Worm (Caenorhabditis elegans) whole organism, L1 larva: ENCODE results near the gene ptr-20.
A peak's percentile ranks its signal among the peaks of the same experiment; 100 is the strongest.

ENCODE experiments used
- C04F5.9 ChIP-seq: sonication (generic microtip); optimal IDR thresholded peaks from 2 replicates; lab custom pipeline; 2016; ENCODE audit warnings: missing genetic modification characterization, missing compliant biosample characterization
- Y116A8C.19 ChIP-seq: sonication (generic microtip); optimal IDR thresholded peaks from 2 replicates; lab custom pipeline; 2016; ENCODE audit warnings: missing compliant biosample characterization, missing genetic modification characterization, borderline replicate concordance
- ama-1 ChIP-seq: fragments of 150-350 bp; optimal IDR thresholded peaks from 2 replicates; lab custom pipeline; 2014
- blmp-1 ChIP-seq: fragments of 150-350 bp; optimal IDR thresholded peaks from 2 replicates; lab custom pipeline; 2014; ENCODE audit warnings: missing biosample characterization, missing genetic modification characterization
- ceh-63 ChIP-seq: fragments of 200-800 bp; sonication (Bioruptor generic); optimal IDR thresholded peaks from 2 replicates; lab custom pipeline; 2018; ENCODE audit warnings: mild to moderate bottlenecking, missing genetic modification characterization, missing compliant biosample characterization
- ceh-82 ChIP-seq, 3 experiments: fragments of 150-350 bp in 1 of 3; sonication (generic microtip) in 2 of 3; optimal IDR thresholded peaks; 2 replicates each; lab custom pipeline; 2014 to 2017; ENCODE audit warnings: missing biosample characterization in 3 of 3, missing genetic modification characterization in 3 of 3
- ceh-90 ChIP-seq: sonication (generic microtip); optimal IDR thresholded peaks from 2 replicates; lab custom pipeline; 2016; ENCODE audit warnings: missing genetic modification characterization, missing compliant biosample characterization
- dpl-1 ChIP-seq, 3 experiments: fragments of 150-350 bp in 2 of 3; sonication (generic microtip) in 1 of 3; optimal IDR thresholded peaks; 2 replicates each; lab custom pipeline; 2014 to 2017; ENCODE audit warnings: missing biosample characterization in 3 of 3, missing genetic modification characterization in 3 of 3, missing genetic modification reagents in 3 of 3
- efl-1 ChIP-seq, 4 experiments: fragments of 150-350 bp; optimal IDR thresholded peaks in 3 of 4; peaks in 1 of 4; 1 replicate in 1 of 4; 2 replicates in 3 of 4; lab custom pipeline; 2014; ENCODE audit warnings: missing biosample characterization in 2 of 4, missing genetic modification characterization in 2 of 4, missing genetic modification reagents in 2 of 4
- efl-3 ChIP-seq: fragments of 200-800 bp; sonication (Bioruptor generic); optimal IDR thresholded peaks from 2 replicates; lab custom pipeline; 2018; ENCODE audit warnings: mild to moderate bottlenecking, missing genetic modification characterization, missing compliant biosample characterization
- egl-27 ChIP-seq, 2 experiments: fragments of 150-350 bp in 1 of 2; sonication (generic microtip); optimal IDR thresholded peaks; 3 replicates each; lab custom pipeline; 2017 to 2018; ENCODE audit warnings: missing biosample characterization in 2 of 2, missing genetic modification characterization in 2 of 2, missing genetic modification reagents in 2 of 2
- elt-2 ChIP-seq: sonication (generic microtip); optimal IDR thresholded peaks from 2 replicates; lab custom pipeline; 2016; ENCODE audit warnings: missing genetic modification characterization, mild to moderate bottlenecking, inconsistent platforms, missing compliant biosample characterization, missing genetic modification reagents
- fkh-10 ChIP-seq: sonication (generic microtip); optimal IDR thresholded peaks from 2 replicates; lab custom pipeline; 2017; ENCODE audit warnings: missing biosample characterization, missing genetic modification reagents, missing genetic modification characterization
- fkh-4 ChIP-seq: sonication (generic microtip); optimal IDR thresholded peaks from 2 replicates; lab custom pipeline; 2016; ENCODE audit warnings: missing compliant biosample characterization, missing genetic modification characterization, borderline replicate concordance
- fkh-8 ChIP-seq: sonication (generic microtip); optimal IDR thresholded peaks from 2 replicates; lab custom pipeline; 2016; ENCODE audit warnings: mild to moderate bottlenecking, missing genetic modification characterization, missing compliant biosample characterization
- fos-1 ChIP-seq: fragments of 150-350 bp; optimal IDR thresholded peaks from 2 replicates; lab custom pipeline; 2014; ENCODE audit warnings: missing biosample characterization, missing genetic modification characterization
- grh-1 ChIP-seq: fragments of 200-800 bp; sonication (Bioruptor generic); IDR thresholded peaks from 2 replicates; pipeline ENCODE4 v1.3.6; 2022; ENCODE audit warnings: missing genetic modification reagents, missing genetic modification characterization, missing compliant biosample characterization
- hlh-17 ChIP-seq: fragments of 200-800 bp; sonication (Bioruptor generic); optimal IDR thresholded peaks from 2 replicates; lab custom pipeline; 2018; ENCODE audit warnings: missing genetic modification characterization, mild to moderate bottlenecking, missing compliant biosample characterization, moderate library complexity, borderline replicate concordance
- irx-1 ChIP-seq: sonication (generic microtip); optimal IDR thresholded peaks from 2 replicates; lab custom pipeline; 2016; ENCODE audit warnings: missing genetic modification characterization, missing compliant biosample characterization
- jun-1 ChIP-seq: fragments of 150-350 bp; optimal IDR thresholded peaks from 2 replicates; lab custom pipeline; 2014; ENCODE audit warnings: missing biosample characterization, missing genetic modification reagents, missing genetic modification characterization
- lin-14 ChIP-seq: fragments of 200-800 bp; sonication (Bioruptor generic); optimal IDR thresholded peaks from 2 replicates; lab custom pipeline; 2018; ENCODE audit warnings: mild to moderate bottlenecking, missing genetic modification characterization, moderate library complexity, missing compliant biosample characterization
- lin-35 ChIP-seq, 2 experiments: fragments of 150-350 bp; optimal IDR thresholded peaks; 2 replicates each; lab custom pipeline; 2014; ENCODE audit warnings: missing biosample characterization in 2 of 2, missing genetic modification characterization in 2 of 2, missing genetic modification reagents in 2 of 2
- lir-3 ChIP-seq: sonication (generic microtip); optimal IDR thresholded peaks from 2 replicates; lab custom pipeline; 2016; ENCODE audit warnings: mild to moderate bottlenecking, missing genetic modification characterization, moderate library complexity, missing compliant biosample characterization; ENCODE audit not compliant: poor library complexity
- lsy-2 ChIP-seq, 2 experiments: fragments of 150-350 bp; optimal IDR thresholded peaks; 2 replicates each; lab custom pipeline; 2014; ENCODE audit warnings: missing biosample characterization in 2 of 2, missing genetic modification characterization in 2 of 2
- mab-9 ChIP-seq: fragments of 200-800 bp; sonication (Bioruptor generic); IDR thresholded peaks from 2 replicates; pipeline ENCODE4 v1.3.6; 2022; ENCODE audit warnings: missing genetic modification reagents, missing genetic modification characterization, missing compliant biosample characterization
- mdl-1 ChIP-seq, 2 experiments: fragments of 150-350 bp; optimal IDR thresholded peaks; 2 replicates each; lab custom pipeline; 2014 to 2017; ENCODE audit warnings: missing biosample characterization in 2 of 2, missing genetic modification characterization in 2 of 2, inconsistent platforms in 1 of 2
- mef-2 ChIP-seq: fragments of 150-350 bp; optimal IDR thresholded peaks from 2 replicates; lab custom pipeline; 2014; ENCODE audit warnings: missing biosample characterization, missing genetic modification characterization
- mep-1 ChIP-seq: fragments of 150-350 bp; optimal IDR thresholded peaks from 2 replicates; lab custom pipeline; 2014; ENCODE audit warnings: missing biosample characterization, missing genetic modification characterization
- nhr-19 ChIP-seq: fragments of 200-800 bp; sonication (Bioruptor generic); conservative IDR thresholded peaks from 2 replicates; pipeline ENCODE4 v1.3.6; 2022; ENCODE audit warnings: missing genetic modification characterization, missing compliant biosample characterization
- nhr-20 ChIP-seq: sonication (generic microtip); optimal IDR thresholded peaks from 2 replicates; lab custom pipeline; 2016; ENCODE audit warnings: mild to moderate bottlenecking, missing genetic modification characterization, missing compliant biosample characterization
- nhr-85 ChIP-seq: sonication (generic microtip); peaks from one replicate; lab custom pipeline; 2016; ENCODE audit warnings: missing genetic modification characterization, inconsistent platforms, missing compliant biosample characterization
- pag-3 ChIP-seq: sonication (generic microtip); optimal IDR thresholded peaks from 2 replicates; lab custom pipeline; 2017; ENCODE audit warnings: missing genetic modification characterization, mild to moderate bottlenecking, missing compliant biosample characterization, antibody characterized with exemption, borderline replicate concordance; ENCODE audit not compliant: insufficient read depth
- pax-3 ChIP-seq: fragments of 200-800 bp; sonication (Bioruptor generic); optimal IDR thresholded peaks from 2 replicates; lab custom pipeline; 2018; ENCODE audit warnings: mild to moderate bottlenecking, missing genetic modification characterization, moderate library complexity, missing compliant biosample characterization
- rnt-1 ChIP-seq: sonication (generic microtip); optimal IDR thresholded peaks from 2 replicates; lab custom pipeline; 2016; ENCODE audit warnings: mild to moderate bottlenecking, missing genetic modification characterization, moderate library complexity, missing compliant biosample characterization
- snu-23 ChIP-seq: sonication (generic microtip); optimal IDR thresholded peaks from 2 replicates; lab custom pipeline; 2016; ENCODE audit warnings: missing genetic modification characterization, missing compliant biosample characterization
- sox-4 ChIP-seq: sonication (generic microtip); optimal IDR thresholded peaks from 2 replicates; lab custom pipeline; 2016; ENCODE audit warnings: missing genetic modification characterization, missing compliant biosample characterization
- tbx-2 ChIP-seq: sonication (generic microtip); optimal IDR thresholded peaks from 2 replicates; lab custom pipeline; 2016; ENCODE audit warnings: missing genetic modification characterization, missing compliant biosample characterization
- tlp-1 ChIP-seq: fragments of 150-350 bp; optimal IDR thresholded peaks from 2 replicates; lab custom pipeline; 2014; ENCODE audit warnings: missing biosample characterization, missing genetic modification characterization
- unc-130 ChIP-seq: fragments of 150-350 bp; optimal IDR thresholded peaks from 2 replicates; lab custom pipeline; 2017; ENCODE audit warnings: missing biosample characterization, missing genetic modification characterization, inconsistent platforms
- unc-62 ChIP-seq: fragments of 150-350 bp; optimal IDR thresholded peaks from 2 replicates; lab custom pipeline; 2014; ENCODE audit warnings: missing biosample characterization, missing genetic modification reagents, missing genetic modification characterization
- unc-86 ChIP-seq: sonication (generic microtip); optimal IDR thresholded peaks from 2 replicates; lab custom pipeline; 2016; ENCODE audit warnings: missing genetic modification characterization, missing compliant biosample characterization
- vab-15 ChIP-seq: sonication (generic microtip); optimal IDR thresholded peaks from 2 replicates; lab custom pipeline; 2017; ENCODE audit warnings: missing genotype, mild to moderate bottlenecking, missing genetic modification characterization, missing compliant biosample characterization
- zag-1 ChIP-seq: fragments of 150-350 bp; optimal IDR thresholded peaks from 2 replicates; lab custom pipeline; 2014; ENCODE audit warnings: missing biosample characterization, missing genetic modification characterization
- ztf-11 ChIP-seq, 2 experiments: sonication (generic microtip); optimal IDR thresholded peaks; 2 replicates each; lab custom pipeline; 2016 to 2017; ENCODE audit warnings: missing genetic modification characterization in 2 of 2, missing biosample characterization in 1 of 2, missing compliant biosample characterization in 1 of 2

The ptr-20 gene

ce11 chrII:15189956-15190355, 32.0 kb downstream of the ptr-20 start (continued):
- TF ChIP-seq ztf-11 (tag; optimal IDR thresholded peaks at IDR 0.05; lab: Kevin White, UChicago) (no peak), pax-3 (no peak), fkh-4 (tag; lab: Kevin White, UChicago) (no peak), dpl-1 (GFP tag; optimal IDR thresholded peaks at IDR 0.05; lab: Kevin White, UChicago) (peak in 1 of 3 experiments; percentile 13), ama-1 (lab: Kevin White, UChicago) (no peak), unc-130 (tag; lab: Kevin White, UChicago) (no peak), ceh-90 (tag; lab: Kevin White, UChicago) (no peak), efl-3 (GFP tag; lab: Kevin White, UChicago) (no peak), tbx-2 (tag; lab: Kevin White, UChicago) (no peak), mep-1 (tag; lab: Kevin White, UChicago) (peak; percentile 28), lir-3 (tag; lab: Kevin White, UChicago) (no peak), lsy-2 (tag; optimal IDR thresholded peaks at IDR 0.05; lab: Kevin White, UChicago) (peak; percentile 19 to 29), mef-2 (tag; lab: Kevin White, UChicago) (no peak), blmp-1 (no peak), vab-15 (no peak), lin-14 (GFP tag; lab: Kevin White, UChicago) (peak; percentile 80), Y116A8C.19 (tag; lab: Kevin White, UChicago) (no peak), lin-35 (GFP tag; optimal IDR thresholded peaks at IDR 0.05; lab: Kevin White, UChicago) (peak in 1 of 2 experiments; percentile 41), ceh-63 (GFP tag; lab: Kevin White, UChicago) (no peak), fkh-8 (tag; lab: Kevin White, UChicago) (peak; percentile 79), tlp-1 (no peak), mab-9 (no peak), ceh-82 (tag; optimal IDR thresholded peaks at IDR 0.05; lab: Kevin White, UChicago) (peak in 2 of 3 experiments; percentile 28 to 50), efl-1 (optimal IDR thresholded peaks at IDR 0.05; lab: Kevin White, UChicago) (peak; percentile 35 to 41), efl-1 (GFP tag; optimal IDR thresholded peaks at IDR 0.05 in 1 of 2; lab: Kevin White, UChicago) (peak; percentile 14 to 84), sox-4 (tag; lab: Kevin White, UChicago) (no peak), unc-62 (GFP tag; lab: Kevin White, UChicago) (no peak), nhr-85 (tag; lab: Kevin White, UChicago) (no peak), rnt-1 (no peak), jun-1 (tag; lab: Kevin White, UChicago) (no peak), irx-1 (tag; lab: Kevin White, UChicago) (no peak), egl-27 (tag; optimal IDR thresholded peaks at IDR 0.05; lab: Kevin White, UChicago) (no peak), unc-86 (tag; lab: Kevin White, UChicago) (no peak), hlh-17 (no peak)

ce11 chrII:15190971-15191370, 33.0 kb downstream of the ptr-20 start:
- TF ChIP-seq elt-2 (tag; lab: Kevin White, UChicago), result peak; percentile 66
- TF ChIP-seq fos-1 (tag; lab: Kevin White, UChicago), result no peak
- TF ChIP-seq, all 84 proteins: peak for 1

- TF ChIP-seq tbx-2 (tag; lab: Kevin White, UChicago) (peak; percentile 60), elt-2 (tag; lab: Kevin White, UChicago) (peak; percentile 52), unc-86 (tag; lab: Kevin White, UChicago) (no peak), fkh-4 (tag; lab: Kevin White, UChicago) (no peak), pax-3 (peak; percentile 20), nhr-20 (tag; lab: Kevin White, UChicago) (peak; percentile 55), lin-14 (GFP tag; lab: Kevin White, UChicago) (peak; percentile 96), pag-3 (no peak), fkh-10 (GFP tag; lab: Kevin White, UChicago) (no peak), nhr-19 (GFP tag; lab: Robert Waterston, UW) (peak; percentile 57), jun-1 (tag; lab: Kevin White, UChicago) (peak; percentile 8), efl-1 (optimal IDR thresholded peaks at IDR 0.05; lab: Kevin White, UChicago) (peak; percentile 1 to 33), efl-1 (GFP tag; optimal IDR thresholded peaks at IDR 0.05 in 1 of 2; lab: Kevin White, UChicago) (peak in 1 of 2 experiments; percentile 91), snu-23 (GFP tag; lab: Kevin White, UChicago) (peak; percentile 46), mdl-1 (tag; optimal IDR thresholded peaks at IDR 0.05; lab: Kevin White, UChicago) (peak in 1 of 2 experiments; percentile 73), dpl-1 (GFP tag; optimal IDR thresholded peaks at IDR 0.05; lab: Kevin White, UChicago) (peak in 2 of 3 experiments; percentile 2 to 27), Y116A8C.19 (tag; lab: Kevin White, UChicago) (no peak), zag-1 (no peak), grh-1 (GFP tag; lab: Robert Waterston, UW) (no peak), ceh-63 (GFP tag; lab: Kevin White, UChicago) (no peak), rnt-1 (peak; percentile 80), ztf-11 (tag; optimal IDR thresholded peaks at IDR 0.05; lab: Kevin White, UChicago) (no peak), mep-1 (tag; lab: Kevin White, UChicago) (peak; percentile 27), fos-1 (tag; lab: Kevin White, UChicago) (no peak), nhr-85 (tag; lab: Kevin White, UChicago) (no peak), C04F5.9 (tag; lab: Kevin White, UChicago) (no peak), lir-3 (tag; lab: Kevin White, UChicago) (peak; percentile 31), hlh-17 (no peak)
Observed at ce11 chrII:15193961-15194360, 36.0 kb downstream of the ptr-20 start.
